Fruit fly (Drosophila melanogaster) whole organism, prepupa: ENCODE data around the gene CG10993.

Experiments used
- Blimp-1 ChIP-seq: fragments of 200-800 bp; sonication (Bioruptor generic); optimal IDR thresholded peaks from 3 replicates; lab custom pipeline; 2017; ENCODE audit warnings: missing biosample characterization, missing genetic modification characterization, mild to moderate bottlenecking, moderate library complexity, missing genetic modification reagents
- CG10631 ChIP-seq: fragments of 200-800 bp; sonication (Bioruptor generic); optimal IDR thresholded peaks from 2 replicates; lab custom pipeline; 2016; ENCODE audit warnings: missing biosample characterization, missing genetic modification characterization
- CG10669 ChIP-seq: fragments of 200-800 bp; sonication (Bioruptor generic); optimal IDR thresholded peaks from 3 replicates; lab custom pipeline; 2018; ENCODE audit warnings: missing biosample characterization, mild to moderate bottlenecking, missing genetic modification characterization, moderate library complexity
- CG11762 ChIP-seq: fragments of 200-800 bp; sonication (Bioruptor generic); optimal IDR thresholded peaks from 3 replicates; lab custom pipeline; 2016; ENCODE audit warnings: missing biosample characterization, missing genetic modification characterization; ENCODE audit not compliant: insufficient read depth
- CG11902 ChIP-seq: fragments of 200-800 bp; sonication (Bioruptor generic); optimal IDR thresholded peaks from 3 replicates; lab custom pipeline; 2016; ENCODE audit warnings: missing biosample characterization, missing genetic modification characterization
- CG15336 ChIP-seq: fragments of 200-800 bp; sonication (Bioruptor generic); IDR thresholded peaks from 2 replicates; pipeline ENCODE4 v1.3.6; 2022; ENCODE audit warnings: missing biosample characterization, missing genetic modification characterization
- CG1621 ChIP-seq: fragments of 200-800 bp; sonication (Bioruptor generic); optimal IDR thresholded peaks from 3 replicates; lab custom pipeline; 2018; ENCODE audit warnings: missing biosample characterization, mild to moderate bottlenecking, missing genetic modification characterization
- CG3032 ChIP-seq: fragments of 200-800 bp; optimal IDR thresholded peaks from 2 replicates; lab custom pipeline; 2019; ENCODE audit warnings: missing biosample characterization, mild to moderate bottlenecking, missing genetic modification characterization, moderate library complexity
- CG31627 ChIP-seq: fragments of 200-800 bp; sonication (Bioruptor generic); optimal IDR thresholded peaks from 3 replicates; lab custom pipeline; 2016; ENCODE audit warnings: missing biosample characterization, missing genetic modification characterization
- CG32006 ChIP-seq: fragments of 200-800 bp; sonication (Bioruptor generic); optimal IDR thresholded peaks from 3 replicates; lab custom pipeline; 2017; ENCODE audit warnings: missing biosample characterization, mild to moderate bottlenecking, missing genetic modification characterization
- CG34406 ChIP-seq: fragments of 200-800 bp; sonication (Bioruptor generic); optimal IDR thresholded peaks from 3 replicates; lab custom pipeline; 2016; ENCODE audit warnings: missing biosample characterization, missing genetic modification characterization
- CG3919 ChIP-seq: fragments of 200-800 bp; sonication (Bioruptor generic); optimal IDR thresholded peaks from 3 replicates; lab custom pipeline; 2016; ENCODE audit warnings: missing biosample characterization, missing genetic modification characterization
- CG4318 ChIP-seq: fragments of 200-800 bp; sonication (Bioruptor generic); optimal IDR thresholded peaks from 3 replicates; lab custom pipeline; 2017; ENCODE audit warnings: missing biosample characterization, mild to moderate bottlenecking, missing genetic modification characterization
- CG6163 ChIP-seq: fragments of 200-800 bp; sonication (Bioruptor generic); IDR thresholded peaks from 3 replicates; pipeline ENCODE4 v1.3.6; 2022; ENCODE audit warnings: missing biosample characterization, missing genetic modification characterization
- CG6276 ChIP-seq: fragments of 200-800 bp; sonication (Bioruptor generic); optimal IDR thresholded peaks from 2 replicates; lab custom pipeline; 2017; ENCODE audit warnings: missing biosample characterization, mild to moderate bottlenecking, missing genetic modification characterization
- CG6792 ChIP-seq: fragments of 200-800 bp; sonication (Bioruptor generic); optimal IDR thresholded peaks from 3 replicates; lab custom pipeline; 2016; ENCODE audit warnings: missing biosample characterization, missing genetic modification characterization
- CG6808 ChIP-seq: fragments of 200-800 bp; sonication (Bioruptor generic); optimal IDR thresholded peaks from 3 replicates; lab custom pipeline; 2017; ENCODE audit warnings: missing biosample characterization, missing genetic modification characterization, mild to moderate bottlenecking, moderate library complexity, missing genetic modification reagents
- CG6854 ChIP-seq: fragments of 200-800 bp; sonication (Bioruptor generic); optimal IDR thresholded peaks from 2 replicates; lab custom pipeline; 2017; ENCODE audit warnings: missing biosample characterization, mild to moderate bottlenecking, missing genetic modification characterization
- CG7368 ChIP-seq: fragments of 200-800 bp; sonication (Bioruptor generic); optimal IDR thresholded peaks from 3 replicates; lab custom pipeline; 2016; ENCODE audit warnings: missing biosample characterization, missing genetic modification characterization
- CG8319 ChIP-seq: fragments of 200-800 bp; sonication (Bioruptor generic); optimal IDR thresholded peaks from 3 replicates; lab custom pipeline; 2016; ENCODE audit warnings: missing biosample characterization, missing genetic modification characterization
- CG8632 ChIP-seq: fragments of 200-800 bp; sonication (Bioruptor generic); optimal IDR thresholded peaks from 3 replicates; lab custom pipeline; 2016; ENCODE audit warnings: missing biosample characterization, missing genetic modification characterization
- CG9139 ChIP-seq: fragments of 200-800 bp; sonication (Bioruptor generic); optimal IDR thresholded peaks from 3 replicates; lab custom pipeline; 2017; ENCODE audit warnings: missing biosample characterization, mild to moderate bottlenecking, missing genetic modification characterization
- Eip75B ChIP-seq: fragments of 200-800 bp; sonication (Bioruptor generic); optimal IDR thresholded peaks from 3 replicates; lab custom pipeline; 2016; ENCODE audit warnings: missing biosample characterization, missing genetic modification characterization
- Eip93F ChIP-seq: fragments of 200-800 bp; sonication (Bioruptor generic); optimal IDR thresholded peaks from 2 replicates; lab custom pipeline; 2016; ENCODE audit warnings: missing biosample characterization, mild to moderate bottlenecking, missing genetic modification characterization
- Ets21C ChIP-seq: fragments of 200-800 bp; sonication (Bioruptor generic); optimal IDR thresholded peaks from 3 replicates; lab custom pipeline; 2016; ENCODE audit warnings: missing biosample characterization, missing genetic modification characterization
- Ets96B ChIP-seq: fragments of 200-800 bp; optimal IDR thresholded peaks from 2 replicates; lab custom pipeline; 2019; ENCODE audit warnings: missing biosample characterization, mild to moderate bottlenecking, missing genetic modification characterization, moderate library complexity
- Gug ChIP-seq: fragments of 200-800 bp; sonication (Bioruptor generic); IDR thresholded peaks from 2 replicates; pipeline ENCODE4 v1.3.6; 2022; ENCODE audit warnings: missing biosample characterization, missing genetic modification characterization
- Hr38 ChIP-seq: sonication (Bioruptor generic); optimal IDR thresholded peaks from 2 replicates; lab custom pipeline; 2016; ENCODE audit warnings: missing biosample characterization, missing genetic modification characterization
- Hr39 ChIP-seq: fragments of 200-800 bp; sonication (Bioruptor generic); optimal IDR thresholded peaks from 2 replicates; lab custom pipeline; 2016; ENCODE audit warnings: missing biosample characterization, missing genetic modification characterization
- Hr4 ChIP-seq: fragments of 200-800 bp; sonication (Bioruptor generic); optimal IDR thresholded peaks from 3 replicates; lab custom pipeline; 2016; ENCODE audit warnings: missing biosample characterization, missing genetic modification characterization
- Lpt ChIP-seq: fragments of 200-800 bp; sonication (Bioruptor generic); optimal IDR thresholded peaks from 3 replicates; lab custom pipeline; 2016; ENCODE audit warnings: missing biosample characterization, missing genetic modification characterization
- Met ChIP-seq: fragments of 200-800 bp; sonication (Bioruptor generic); optimal IDR thresholded peaks from 3 replicates; lab custom pipeline; 2016; ENCODE audit warnings: missing biosample characterization, missing genetic modification characterization
- OdsH ChIP-seq: fragments of 200-800 bp; sonication (Bioruptor generic); optimal IDR thresholded peaks from 3 replicates; lab custom pipeline; 2016; ENCODE audit warnings: missing biosample characterization, missing genetic modification characterization
- Smox ChIP-seq: fragments of 200-800 bp; sonication (Bioruptor generic); optimal IDR thresholded peaks from 3 replicates; lab custom pipeline; 2016; ENCODE audit warnings: missing biosample characterization, missing genetic modification characterization
- Sox102F ChIP-seq: fragments of 200-800 bp; sonication (Bioruptor generic); optimal IDR thresholded peaks from 2 replicates; lab custom pipeline; 2016; ENCODE audit warnings: missing biosample characterization, mild to moderate bottlenecking, missing genetic modification characterization
- achi ChIP-seq: fragments of 200-800 bp; sonication (Bioruptor generic); optimal IDR thresholded peaks from 3 replicates; lab custom pipeline; 2016; ENCODE audit warnings: missing biosample characterization, missing genetic modification characterization
- acj6 ChIP-seq: fragments of 200-800 bp; sonication (Bioruptor generic); optimal IDR thresholded peaks from 3 replicates; lab custom pipeline; 2016; ENCODE audit warnings: missing biosample characterization, missing genetic modification characterization
- cyc ChIP-seq: fragments of 200-800 bp; sonication (Bioruptor generic); optimal IDR thresholded peaks from 3 replicates; lab custom pipeline; 2016; ENCODE audit warnings: missing biosample characterization, missing genetic modification characterization
- dsx ChIP-seq: fragments of 200-800 bp; optimal IDR thresholded peaks from 3 replicates; lab custom pipeline; 2019; ENCODE audit warnings: missing biosample characterization, mild to moderate bottlenecking, missing genetic modification characterization, moderate library complexity; ENCODE audit not compliant: poor library complexity, severe bottlenecking
- eg ChIP-seq: fragments of 200-800 bp; sonication (Bioruptor generic); IDR thresholded peaks from 3 replicates; pipeline ENCODE4 v1.3.6; 2022; ENCODE audit warnings: missing biosample characterization, missing genetic modification characterization
- fd85E ChIP-seq: fragments of 200-800 bp; sonication (Bioruptor generic); optimal IDR thresholded peaks from 3 replicates; lab custom pipeline; 2016; ENCODE audit warnings: missing biosample characterization, missing genetic modification characterization
- net ChIP-seq: fragments of 200-800 bp; sonication (Bioruptor generic); optimal IDR thresholded peaks from 3 replicates; lab custom pipeline; 2016; ENCODE audit warnings: missing biosample characterization, missing genetic modification characterization
- pdm3 ChIP-seq: fragments of 200-800 bp; sonication (Bioruptor generic); optimal IDR thresholded peaks from 3 replicates; lab custom pipeline; 2016; ENCODE audit warnings: missing biosample characterization, missing genetic modification characterization
- salr ChIP-seq, 2 experiments: fragments of 200-800 bp; sonication (Bioruptor generic); optimal IDR thresholded peaks; 3 replicates each; lab custom pipeline; 2016 to 2018; ENCODE audit warnings: missing biosample characterization in 2 of 2, missing genetic modification characterization in 2 of 2, mild to moderate bottlenecking in 1 of 2
- spab ChIP-seq: fragments of 200-800 bp; sonication (Bioruptor generic); optimal IDR thresholded peaks from 2 replicates; lab custom pipeline; 2017; ENCODE audit warnings: missing biosample characterization, mild to moderate bottlenecking, missing genetic modification characterization, missing genetic modification reagents
- ss ChIP-seq, 2 experiments: fragments of 200-800 bp; sonication (Bioruptor generic); optimal IDR thresholded peaks; 2 replicates in 1 of 2; 3 replicates in 1 of 2; lab custom pipeline; 2017 to 2018; ENCODE audit warnings: mild to moderate bottlenecking in 2 of 2, missing biosample characterization in 2 of 2, missing genetic modification characterization in 2 of 2, moderate library complexity in 1 of 2
- topi ChIP-seq: fragments of 200-800 bp; sonication (Bioruptor generic); optimal IDR thresholded peaks from 3 replicates; lab custom pipeline; 2016; ENCODE audit warnings: missing biosample characterization, missing genetic modification characterization
- vri ChIP-seq: fragments of 200-800 bp; sonication (Bioruptor generic); optimal IDR thresholded peaks from 3 replicates; lab custom pipeline; 2016; ENCODE audit warnings: missing biosample characterization, mild to moderate bottlenecking, missing genetic modification characterization

Gene CG10993

dm6 chrX:13756776-13757312 lies 34.1 kb downstream of the CG10993 start, which contains the start of the genes CG32625 and Rtc1 (continued):
- TF ChIP-seq cyc (GFP tag; lab: Kevin White, UChicago): peak; percentile 8
- TF ChIP-seq CG3919 (GFP tag; lab: Kevin White, UChicago): peak; percentile 17
- TF ChIP-seq CG32006: peak; percentile 1
- peak; percentile 43; the same call in 1 of the 3 replicates for TF ChIP-seq eg (GFP tag; lab: Robert Waterston, UW)
- TF ChIP-seq, all 60 proteins: peak for 23

dm6 chrX:13755152-13755557 lies 35.8 kb downstream of the CG10993 start, which contains the start of gene Pdcd4:
Gene Pdcd4 (minus strand): TSS chrX:13755406.
- TF ChIP-seq OdsH (GFP tag; lab: Kevin White, UChicago): no peak
- peak; percentile 22 for TF ChIP-seq topi (GFP tag; lab: Kevin White, UChicago)
- peak; percentile 16 for TF ChIP-seq CG6276
- peak; percentile 7 for TF ChIP-seq CG34406
- TF ChIP-seq CG6808 (GFP tag; lab: Kevin White, UChicago): peak; percentile 54
- TF ChIP-seq eg (GFP tag; lab: Robert Waterston, UW): peak; percentile 75
- TF ChIP-seq Ets96B (tag; lab: Kevin White, UChicago): peak; percentile 71
- no peak for TF ChIP-seq acj6 (GFP tag; lab: Kevin White, UChicago)
- TF ChIP-seq CG4318: no peak
- TF ChIP-seq CG3919 (GFP tag; lab: Kevin White, UChicago): no peak
- peak; percentile 69 for TF ChIP-seq CG9139 (GFP tag; lab: Kevin White, UChicago)
- peak; percentile 77 for TF ChIP-seq CG1621
- TF ChIP-seq CG8632 (GFP tag; lab: Kevin White, UChicago): no peak
- peak; percentile 36; the same call in 1 of the 2 replicates for TF ChIP-seq CG15336 (GFP tag; lab: Robert Waterston, UW)
- TF ChIP-seq CG3032 (tag; lab: Kevin White, UChicago): peak; percentile 52
- TF ChIP-seq salr (GFP tag; optimal IDR thresholded peaks at IDR 0.05; lab: Kevin White, UChicago): peak in 1 of 2 experiments; percentile 44
- TF ChIP-seq Hr4 (GFP tag; lab: Kevin White, UChicago): no peak
- TF ChIP-seq Blimp-1 (GFP tag; lab: Kevin White, UChicago): peak; percentile 66
- TF ChIP-seq Lpt (GFP tag; lab: Kevin White, UChicago): no peak
- no peak for TF ChIP-seq CG8319 (GFP tag; lab: Kevin White, UChicago)
- TF ChIP-seq CG10669 (GFP tag; lab: Kevin White, UChicago): peak; percentile 64
- no peak for TF ChIP-seq Gug (GFP tag; lab: Robert Waterston, UW)
- no peak for TF ChIP-seq fd85E (GFP tag; lab: Kevin White, UChicago)
- TF ChIP-seq Eip75B (GFP tag; lab: Kevin White, UChicago): peak; percentile 51
- TF ChIP-seq cyc (GFP tag; lab: Kevin White, UChicago): peak; percentile 12
- no peak for TF ChIP-seq Hr39 (GFP tag; lab: Kevin White, UChicago)
- peak; percentile 76 for TF ChIP-seq dsx (GFP tag; lab: Kevin White, UChicago)
- peak; percentile 2 for TF ChIP-seq vri
- peak; percentile 52 for TF ChIP-seq pdm3 (GFP tag; lab: Kevin White, UChicago)
- TF ChIP-seq CG10631 (GFP tag; lab: Kevin White, UChicago): no peak
- no peak for TF ChIP-seq CG11762
- TF ChIP-seq CG31627 (GFP tag; lab: Kevin White, UChicago): no peak
- peak; percentile 7 for TF ChIP-seq spab (GFP tag; lab: Kevin White, UChicago)
- peak; percentile 67 for TF ChIP-seq CG6163 (GFP tag; lab: Robert Waterston, UW)
- peak; percentile 31 for TF ChIP-seq CG7368 (GFP tag; lab: Kevin White, UChicago)
- peak; percentile 32 for TF ChIP-seq CG32006
- peak; percentile 85 for TF ChIP-seq ss (GFP tag; optimal IDR thresholded peaks at IDR 0.05; lab: Kevin White, UChicago)
- no peak for TF ChIP-seq Ets21C (GFP tag; lab: Kevin White, UChicago)
- no peak for TF ChIP-seq CG11902 (GFP tag; lab: Kevin White, UChicago)
- no peak for TF ChIP-seq achi (GFP tag; lab: Kevin White, UChicago)
- no peak for TF ChIP-seq Hr38 (GFP tag; lab: Kevin White, UChicago)
- peak; percentile 14 for TF ChIP-seq CG6854 (GFP tag; lab: Kevin White, UChicago)
- TF ChIP-seq Sox102F (GFP tag; lab: Kevin White, UChicago): peak; percentile 29
- no peak for TF ChIP-seq Eip93F (GFP tag; lab: Kevin White, UChicago)
- TF ChIP-seq net: peak; percentile 18
- no peak for TF ChIP-seq Smox (GFP tag; lab: Kevin White, UChicago)
- no peak for TF ChIP-seq Met
- TF ChIP-seq CG6792 (GFP tag; lab: Kevin White, UChicago): no peak
